Worm (Caenorhabditis elegans) whole organism, L1 larva: ENCODE measurements around the gene F32D8.1.

Experiments used
- C34B4.2 ChIP-seq: sonication (generic microtip); optimal IDR thresholded peaks from 2 replicates; lab custom pipeline; 2017; ENCODE audit warnings: mild to moderate bottlenecking, missing genetic modification characterization, missing compliant biosample characterization
- Y116A8C.19 ChIP-seq: sonication (generic microtip); optimal IDR thresholded peaks from 2 replicates; lab custom pipeline; 2016; ENCODE audit warnings: missing compliant biosample characterization, missing genetic modification characterization, borderline replicate concordance
- blmp-1 ChIP-seq: fragments of 150-350 bp; optimal IDR thresholded peaks from 2 replicates; lab custom pipeline; 2014; ENCODE audit warnings: missing biosample characterization, missing genetic modification characterization
- ceh-82 ChIP-seq, 3 experiments: fragments of 150-350 bp in 1 of 3; sonication (generic microtip) in 2 of 3; optimal IDR thresholded peaks; 2 replicates each; lab custom pipeline; 2014 to 2017; ENCODE audit warnings: missing biosample characterization in 3 of 3, missing genetic modification characterization in 3 of 3
- ceh-88 ChIP-seq: fragments of 200-800 bp; sonication (Bioruptor generic); IDR thresholded peaks from 2 replicates; pipeline ENCODE4 v1.3.6; 2022; ENCODE audit warnings: missing genetic modification characterization, missing compliant biosample characterization
- dpl-1 ChIP-seq, 3 experiments: fragments of 150-350 bp in 2 of 3; sonication (generic microtip) in 1 of 3; optimal IDR thresholded peaks; 2 replicates each; lab custom pipeline; 2014 to 2017; ENCODE audit warnings: missing biosample characterization in 3 of 3, missing genetic modification characterization in 3 of 3, missing genetic modification reagents in 3 of 3
- dsc-1 ChIP-seq: sonication (generic microtip); optimal IDR thresholded peaks from 2 replicates; lab custom pipeline; 2016; ENCODE audit warnings: mild to moderate bottlenecking, missing genetic modification characterization, missing compliant biosample characterization
- efl-1 ChIP-seq, 4 experiments: fragments of 150-350 bp; optimal IDR thresholded peaks in 3 of 4; peaks in 1 of 4; 1 replicate in 1 of 4; 2 replicates in 3 of 4; lab custom pipeline; 2014; ENCODE audit warnings: missing biosample characterization in 2 of 4, missing genetic modification characterization in 2 of 4, missing genetic modification reagents in 2 of 4
- egl-13 ChIP-seq: sonication (generic microtip); optimal IDR thresholded peaks from 2 replicates; lab custom pipeline; 2016; ENCODE audit warnings: missing genotype, missing genetic modification reagents, missing genetic modification characterization, missing compliant biosample characterization
- ets-5 ChIP-seq: fragments of 200-800 bp; sonication (Bioruptor generic); IDR thresholded peaks from 2 replicates; pipeline ENCODE4 v1.3.6; 2022; ENCODE audit warnings: missing genetic modification characterization, missing compliant biosample characterization
- fkh-8 ChIP-seq: sonication (generic microtip); optimal IDR thresholded peaks from 2 replicates; lab custom pipeline; 2016; ENCODE audit warnings: mild to moderate bottlenecking, missing genetic modification characterization, missing compliant biosample characterization
- fos-1 ChIP-seq: fragments of 150-350 bp; optimal IDR thresholded peaks from 2 replicates; lab custom pipeline; 2014; ENCODE audit warnings: missing biosample characterization, missing genetic modification characterization
- lin-14 ChIP-seq: fragments of 200-800 bp; sonication (Bioruptor generic); optimal IDR thresholded peaks from 2 replicates; lab custom pipeline; 2018; ENCODE audit warnings: mild to moderate bottlenecking, missing genetic modification characterization, moderate library complexity, missing compliant biosample characterization
- lin-35 ChIP-seq, 2 experiments: fragments of 150-350 bp; optimal IDR thresholded peaks; 2 replicates each; lab custom pipeline; 2014; ENCODE audit warnings: missing biosample characterization in 2 of 2, missing genetic modification characterization in 2 of 2, missing genetic modification reagents in 2 of 2
- lsy-2 ChIP-seq, 2 experiments: fragments of 150-350 bp; optimal IDR thresholded peaks; 2 replicates each; lab custom pipeline; 2014; ENCODE audit warnings: missing biosample characterization in 2 of 2, missing genetic modification characterization in 2 of 2
- mdl-1 ChIP-seq, 2 experiments: fragments of 150-350 bp; optimal IDR thresholded peaks; 2 replicates each; lab custom pipeline; 2014 to 2017; ENCODE audit warnings: missing biosample characterization in 2 of 2, missing genetic modification characterization in 2 of 2, inconsistent platforms in 1 of 2
- mep-1 ChIP-seq: fragments of 150-350 bp; optimal IDR thresholded peaks from 2 replicates; lab custom pipeline; 2014; ENCODE audit warnings: missing biosample characterization, missing genetic modification characterization
- nhr-11 ChIP-seq: fragments of 150-350 bp; optimal IDR thresholded peaks from 2 replicates; lab custom pipeline; 2014; ENCODE audit warnings: missing biosample characterization, missing genetic modification characterization
- nhr-19 ChIP-seq: fragments of 200-800 bp; sonication (Bioruptor generic); conservative IDR thresholded peaks from 2 replicates; pipeline ENCODE4 v1.3.6; 2022; ENCODE audit warnings: missing genetic modification characterization, missing compliant biosample characterization
- nhr-20 ChIP-seq: sonication (generic microtip); optimal IDR thresholded peaks from 2 replicates; lab custom pipeline; 2016; ENCODE audit warnings: mild to moderate bottlenecking, missing genetic modification characterization, missing compliant biosample characterization
- nhr-28 ChIP-seq: fragments of 150-350 bp; optimal IDR thresholded peaks from 2 replicates; lab custom pipeline; 2014; ENCODE audit warnings: missing biosample characterization, missing genetic modification characterization
- nhr-47 ChIP-seq: sonication (generic microtip); optimal IDR thresholded peaks from 2 replicates; lab custom pipeline; 2016; ENCODE audit warnings: mild to moderate bottlenecking, missing genetic modification characterization, moderate library complexity, missing compliant biosample characterization
- nhr-71 ChIP-seq: sonication (generic microtip); optimal IDR thresholded peaks from 2 replicates; lab custom pipeline; 2016; ENCODE audit warnings: mild to moderate bottlenecking, missing genetic modification characterization, moderate library complexity, missing compliant biosample characterization
- nhr-76 ChIP-seq: sonication (generic microtip); optimal IDR thresholded peaks from 2 replicates; lab custom pipeline; 2017; ENCODE audit warnings: missing biosample characterization, missing genetic modification characterization
- nhr-85 ChIP-seq: sonication (generic microtip); peaks from one replicate; lab custom pipeline; 2016; ENCODE audit warnings: missing genetic modification characterization, inconsistent platforms, missing compliant biosample characterization
- pax-3 ChIP-seq: fragments of 200-800 bp; sonication (Bioruptor generic); optimal IDR thresholded peaks from 2 replicates; lab custom pipeline; 2018; ENCODE audit warnings: mild to moderate bottlenecking, missing genetic modification characterization, moderate library complexity, missing compliant biosample characterization
- snu-23 ChIP-seq: sonication (generic microtip); optimal IDR thresholded peaks from 2 replicates; lab custom pipeline; 2016; ENCODE audit warnings: missing genetic modification characterization, missing compliant biosample characterization
- sox-4 ChIP-seq: sonication (generic microtip); optimal IDR thresholded peaks from 2 replicates; lab custom pipeline; 2016; ENCODE audit warnings: missing genetic modification characterization, missing compliant biosample characterization
- sptf-1 ChIP-seq: fragments of 150-350 bp; optimal IDR thresholded peaks from 2 replicates; lab custom pipeline; 2014; ENCODE audit warnings: missing biosample characterization, missing genetic modification characterization
- tlp-1 ChIP-seq: fragments of 150-350 bp; optimal IDR thresholded peaks from 2 replicates; lab custom pipeline; 2014; ENCODE audit warnings: missing biosample characterization, missing genetic modification characterization
- vab-15 ChIP-seq: sonication (generic microtip); optimal IDR thresholded peaks from 2 replicates; lab custom pipeline; 2017; ENCODE audit warnings: missing genotype, mild to moderate bottlenecking, missing genetic modification characterization, missing compliant biosample characterization

The F32D8.1 gene

DNA sequence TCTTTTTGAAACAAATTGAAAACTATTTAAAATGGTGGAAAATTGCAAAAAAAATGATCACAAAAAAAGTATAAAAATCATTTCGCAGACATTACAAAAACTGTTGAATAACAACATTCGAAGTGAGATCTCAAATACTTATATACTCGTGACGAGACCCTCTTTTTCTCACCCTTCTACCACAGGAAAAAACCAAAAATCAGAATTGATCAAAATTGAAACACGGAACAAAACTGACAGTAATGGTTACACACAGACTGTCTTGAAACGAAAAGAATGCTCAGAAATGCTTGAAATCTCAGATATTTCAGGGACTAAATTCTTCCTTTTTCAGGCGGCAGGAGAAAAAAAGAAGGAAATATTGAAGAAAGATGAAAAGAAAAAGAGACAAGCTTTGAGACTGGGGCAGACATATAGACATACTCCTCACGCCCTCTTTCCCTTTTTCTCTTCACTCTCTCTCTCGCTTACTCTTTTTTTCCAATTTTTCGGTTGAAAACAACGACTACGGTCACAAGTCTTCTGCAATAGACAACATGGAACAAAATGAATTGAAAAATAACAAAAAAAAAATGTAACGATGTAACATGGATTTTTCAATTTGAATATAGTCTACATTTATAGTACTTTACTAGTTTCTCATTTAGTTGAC lies 18.9 kb upstream of the F32D8.1 start:
- TF ChIP-seq fos-1 (tag; lab: Kevin White, UChicago) (no peak), tlp-1 (tag; lab: Kevin White, UChicago) (no peak), snu-23 (GFP tag; lab: Kevin White, UChicago) (peak; percentile 50), nhr-71 (tag; lab: Kevin White, UChicago) (peak; percentile 41), nhr-20 (tag; lab: Kevin White, UChicago) (peak; percentile 38), dpl-1 (GFP tag; optimal IDR thresholded peaks at IDR 0.05; lab: Kevin White, UChicago) (no peak), mdl-1 (tag; optimal IDR thresholded peaks at IDR 0.05; lab: Kevin White, UChicago) (peak in 1 of 2 experiments; percentile 46), fkh-8 (tag; lab: Kevin White, UChicago) (peak; percentile 2), blmp-1 (tag; lab: Kevin White, UChicago) (peak; percentile 81), lsy-2 (tag; optimal IDR thresholded peaks at IDR 0.05; lab: Kevin White, UChicago) (peak in 1 of 2 experiments; percentile 60), lin-14 (GFP tag; lab: Kevin White, UChicago) (peak; percentile 80), nhr-85 (tag; lab: Kevin White, UChicago) (peak; percentile 73), C34B4.2 (no peak), nhr-76 (tag; lab: Kevin White, UChicago) (no peak), nhr-19 (GFP tag; lab: Robert Waterston, UW) (no peak), efl-1 (optimal IDR thresholded peaks at IDR 0.05; lab: Kevin White, UChicago) (no peak), efl-1 (GFP tag; optimal IDR thresholded peaks at IDR 0.05 in 1 of 2; lab: Kevin White, UChicago) (peak in 1 of 2 experiments; percentile 90), mep-1 (tag; lab: Kevin White, UChicago) (peak; percentile 56), ceh-82 (tag; optimal IDR thresholded peaks at IDR 0.05; lab: Kevin White, UChicago) (peak in 1 of 3 experiments; percentile 29), Y116A8C.19 (tag; lab: Kevin White, UChicago) (no peak), lin-35 (GFP tag; optimal IDR thresholded peaks at IDR 0.05; lab: Kevin White, UChicago) (peak; percentile 16 to 31)

DNA sequence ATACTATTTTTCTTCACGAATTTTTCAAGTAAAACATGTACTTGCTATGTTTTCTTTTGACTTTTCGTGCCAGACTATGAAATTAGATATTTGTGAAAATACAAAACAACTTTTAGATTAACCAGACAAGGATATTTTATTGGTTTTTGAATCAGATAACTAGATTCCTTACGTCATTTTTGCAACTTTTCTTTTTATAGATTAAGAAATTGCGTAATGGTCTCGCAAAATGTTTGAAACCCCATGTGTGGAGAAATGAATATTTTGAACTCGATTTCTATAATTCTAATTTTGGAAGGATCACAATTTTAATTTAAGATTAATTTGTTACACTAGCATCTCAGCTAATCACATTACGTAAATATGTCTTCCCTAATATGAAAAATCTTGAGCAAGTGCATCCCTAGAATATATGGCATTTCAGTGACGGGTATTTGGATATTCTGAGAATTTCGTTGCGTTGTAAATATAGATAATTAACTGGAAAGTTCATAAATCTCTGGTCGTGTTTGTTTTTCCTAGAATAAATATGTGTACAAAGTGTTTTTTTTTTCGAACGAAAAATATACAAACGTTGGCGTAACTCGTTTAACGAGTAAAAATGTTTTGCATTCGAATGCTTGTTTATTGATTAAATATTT lies 18.1 kb upstream of the F32D8.1 start:
- TF ChIP-seq nhr-47 (peak; percentile 76), pax-3 (tag; lab: Kevin White, UChicago) (peak; percentile 75), fkh-8 (tag; lab: Kevin White, UChicago) (peak; percentile 81), lin-14 (GFP tag; lab: Kevin White, UChicago) (peak; percentile 40), vab-15 (tag; lab: Kevin White, UChicago) (no peak), nhr-28 (tag; lab: Kevin White, UChicago) (no peak), nhr-20 (tag; lab: Kevin White, UChicago) (peak; percentile 1), ceh-88 (GFP tag; lab: Robert Waterston, UW) (no peak), sox-4 (peak; percentile 27), nhr-11 (peak; percentile 9), nhr-71 (tag; lab: Kevin White, UChicago) (peak; percentile 71), sptf-1 (tag; lab: Kevin White, UChicago) (no peak), dsc-1 (tag; lab: Kevin White, UChicago) (peak; percentile 99), egl-13 (tag; lab: Kevin White, UChicago) (peak; percentile 70)

DNA sequence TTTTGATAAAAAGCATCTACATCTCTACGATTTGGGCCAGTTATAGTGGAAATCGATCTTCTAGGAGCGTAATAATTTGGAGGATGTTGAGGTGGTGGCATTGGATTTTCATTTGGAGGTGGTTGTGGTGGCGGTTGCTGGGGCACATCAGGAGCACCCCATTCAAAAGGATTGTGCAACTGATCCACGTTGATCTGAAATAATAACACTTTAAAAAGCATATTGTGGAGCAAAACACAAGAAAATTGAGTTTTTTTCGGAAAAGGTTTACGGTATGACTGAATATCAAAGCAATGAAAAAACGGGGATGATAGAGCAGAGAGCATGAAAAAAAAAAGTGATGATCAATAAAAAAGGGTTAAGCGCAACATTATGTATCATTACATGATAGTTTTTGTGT lies 15.0 kb upstream of the F32D8.1 start, which contains the start of gene saeg-1:
saeg-1 (minus strand) TSS at position 101 of the 400 bp plus-strand sequence.
- TF ChIP-seq nhr-11 (no peak), blmp-1 (tag; lab: Kevin White, UChicago) (no peak)

DNA sequence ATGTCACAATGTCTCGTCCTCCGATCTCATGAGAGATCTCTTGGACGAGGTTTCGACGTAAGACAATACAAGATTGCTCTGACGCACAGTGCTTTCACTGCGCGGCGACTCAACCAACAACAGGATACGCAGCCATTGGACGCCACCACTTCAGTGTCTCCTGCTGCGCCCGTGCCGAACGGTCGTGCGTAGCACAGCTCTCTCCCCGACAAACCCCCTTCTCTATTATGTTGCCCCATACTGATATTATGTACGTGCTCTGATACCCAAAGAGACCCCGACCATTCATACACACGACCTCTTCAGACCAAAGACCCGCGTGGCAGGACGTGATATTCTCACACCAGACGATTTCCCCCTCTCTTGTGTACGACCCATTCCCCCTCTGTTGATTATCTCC lies 14.3 kb upstream of the F32D8.1 start:
- peak; percentile 94; the same call in 1 of the 2 replicates for TF ChIP-seq ets-5 (GFP tag; lab: Robert Waterston, UW)
- 0 out of 2 replicates have a peak, but pooled peaks have one; percentile 11 for TF ChIP-seq ceh-88 (GFP tag; lab: Robert Waterston, UW)
